Fruit fly (Drosophila melanogaster): Measurements from ENCODE around the gene Rb97D.

Gene Rb97D

DNA sequence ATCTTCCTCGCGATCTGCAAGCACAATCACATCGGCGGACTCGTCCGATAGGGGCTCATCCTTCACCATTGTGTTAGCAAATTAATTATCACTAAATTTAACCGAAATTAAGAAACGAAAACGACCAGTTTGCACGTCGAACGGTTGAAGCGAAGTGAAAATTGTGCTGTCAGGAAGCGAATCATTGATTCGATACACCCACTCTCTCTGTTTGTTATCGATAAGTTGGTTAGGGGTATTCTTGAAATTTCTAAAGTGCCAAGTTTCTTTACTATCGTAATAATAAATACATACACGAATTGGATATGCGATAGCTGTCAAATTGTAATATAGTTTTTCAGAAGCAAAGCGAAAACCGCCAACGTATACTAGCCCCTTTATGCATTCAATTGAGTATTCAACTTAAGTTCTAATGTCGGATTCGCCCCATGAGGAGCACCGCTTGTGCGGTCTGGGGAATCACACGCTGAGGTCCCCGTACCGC lies at the start of gene Rb97D:
Rb97D (minus strand) TSS at position 199 of the 484 bp plus-strand sequence.
- no peak for TF ChIP-seq CTCF (optimal IDR thresholded peaks at IDR 0.05)
- TF ChIP-seq CG8478 (optimal IDR thresholded peaks at IDR 0.05), result no peak

dm6 chr3R:26923830-26924333 lies 48.3 kb upstream of the Rb97D start:
- no peak for TF ChIP-seq CG8478 (optimal IDR thresholded peaks at IDR 0.05)
- TF ChIP-seq CTCF (optimal IDR thresholded peaks at IDR 0.05), result no peak

DNA sequence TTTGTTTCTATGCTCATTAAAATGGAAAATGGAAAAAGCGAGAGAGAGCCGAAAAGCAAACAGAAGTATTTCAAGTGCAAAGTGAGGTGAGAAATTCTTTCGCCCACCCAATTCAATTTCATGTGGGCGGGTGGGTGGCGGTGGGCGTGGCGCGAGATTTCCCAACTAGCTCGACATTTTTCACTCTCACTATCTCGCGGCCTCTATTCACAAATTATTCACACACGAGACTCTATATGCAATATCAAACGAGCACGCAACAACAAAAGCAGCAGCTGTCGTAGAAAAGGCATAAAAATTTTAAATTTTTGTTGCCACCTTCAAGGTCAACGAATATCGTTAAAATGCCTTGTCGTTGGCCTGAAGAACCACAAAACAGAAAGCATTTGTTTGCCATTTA lies 43.3 kb upstream of the Rb97D start:
- TF ChIP-seq CG8478 (optimal IDR thresholded peaks at IDR 0.05) (no peak), CTCF (optimal IDR thresholded peaks at IDR 0.05) (no peak)

DNA sequence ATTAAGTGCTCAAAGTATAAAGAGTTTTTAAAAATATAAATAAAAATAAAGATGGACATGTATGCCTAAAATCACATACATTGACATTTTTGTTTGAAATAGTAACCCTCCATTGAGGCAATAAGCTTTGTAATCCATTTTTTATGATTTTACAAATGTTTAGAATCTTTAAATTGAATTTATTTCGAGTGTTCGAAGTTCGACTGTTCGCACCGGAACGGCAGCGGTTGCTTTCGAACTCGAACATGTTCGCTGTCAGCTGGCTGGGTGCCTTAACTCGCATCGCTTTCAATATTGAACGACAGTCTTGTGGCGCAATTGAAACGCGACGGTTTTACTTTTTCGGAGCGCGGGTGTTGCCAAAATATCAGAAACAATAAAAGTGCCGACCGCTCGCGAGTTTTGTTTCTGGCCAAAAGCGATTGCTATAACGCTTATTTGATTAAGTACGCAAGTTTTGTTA lies 40.0 kb upstream of the Rb97D start, which contains the start of gene CG46339:
CG46339 (plus strand) TSS at position 299 of the 463 bp plus-strand sequence.
- TF ChIP-seq CG8478 (optimal IDR thresholded peaks at IDR 0.05) (no peak), CTCF (optimal IDR thresholded peaks at IDR 0.05) (no peak)

- TF ChIP-seq CG8478 (optimal IDR thresholded peaks at IDR 0.05) (no peak), CTCF (optimal IDR thresholded peaks at IDR 0.05) (peak in 1 of 2 experiments; percentile 26)
Measured at dm6 chr3R:26912615-26913014, 37.1 kb upstream of the Rb97D start, which contains the start of gene Ets97D. TSS of gene Ets97D (minus strand) at chr3R:26912886.

- TF ChIP-seq CG8478 (optimal IDR thresholded peaks at IDR 0.05), result no peak
- no peak for TF ChIP-seq CTCF (optimal IDR thresholded peaks at IDR 0.05)
Measured at dm6 chr3R:26908750-26909149, 33.2 kb upstream of the Rb97D start.

DNA sequence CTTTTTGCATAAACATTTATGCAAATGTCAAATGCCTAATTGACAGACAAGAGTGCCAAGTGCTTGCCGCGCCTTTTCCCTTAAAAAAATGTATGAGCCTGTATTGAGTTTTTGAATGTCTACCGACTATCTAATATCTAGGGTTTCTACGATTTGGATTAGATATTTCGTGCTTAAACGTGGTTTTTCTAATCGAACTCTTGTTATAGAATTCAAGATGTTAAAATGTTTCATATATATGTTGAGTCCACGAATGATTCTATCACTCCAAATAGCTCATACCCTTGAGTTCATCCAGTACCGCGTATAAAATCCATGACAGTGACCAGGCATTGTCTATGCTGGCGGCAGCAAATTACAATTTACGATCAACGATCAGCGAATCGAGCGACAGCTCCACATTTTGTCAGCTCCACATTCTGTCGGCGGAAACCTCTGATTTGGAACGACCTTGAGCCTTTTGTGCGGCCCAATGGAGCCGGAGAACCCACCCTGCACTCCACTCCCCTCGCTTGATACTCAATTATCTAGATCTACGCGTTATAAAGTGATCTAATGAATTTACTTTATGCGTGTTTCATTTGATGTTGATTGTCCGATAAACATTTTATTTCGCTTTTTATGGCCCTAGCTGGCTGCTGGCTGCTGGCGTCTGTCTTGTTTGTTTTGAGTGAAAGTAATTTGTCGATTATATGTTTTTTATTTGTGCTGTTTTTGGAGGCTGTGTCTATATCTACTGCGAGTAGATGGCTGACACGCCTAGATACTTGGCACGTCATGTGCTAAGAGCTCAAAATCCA lies 31.4 kb upstream of the Rb97D start:
- TF ChIP-seq CTCF (optimal IDR thresholded peaks at IDR 0.05) (no peak), CG8478 (optimal IDR thresholded peaks at IDR 0.05) (no peak)

DNA sequence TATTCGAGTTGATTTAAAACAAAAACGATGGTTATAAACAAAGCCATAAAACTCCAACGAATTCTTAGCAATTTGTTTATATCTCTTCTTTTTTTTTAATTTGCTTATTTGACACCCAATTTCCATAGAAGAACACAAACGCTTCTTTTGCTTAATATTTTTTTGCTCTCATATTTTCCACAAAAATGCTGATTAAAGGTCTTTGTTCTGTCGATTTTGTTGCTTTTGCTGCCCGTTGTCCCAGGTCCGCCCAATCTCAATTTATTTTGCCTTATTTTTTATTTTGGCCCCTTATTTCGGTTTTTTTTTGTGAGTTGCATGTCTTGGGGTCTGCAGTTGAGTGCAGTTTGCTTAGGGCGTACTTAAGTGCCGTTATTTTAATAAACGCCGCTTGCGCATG lies 30.5 kb upstream of the Rb97D start:
- no peak for TF ChIP-seq CTCF (optimal IDR thresholded peaks at IDR 0.05)
- TF ChIP-seq CG8478 (optimal IDR thresholded peaks at IDR 0.05), result no peak

DNA sequence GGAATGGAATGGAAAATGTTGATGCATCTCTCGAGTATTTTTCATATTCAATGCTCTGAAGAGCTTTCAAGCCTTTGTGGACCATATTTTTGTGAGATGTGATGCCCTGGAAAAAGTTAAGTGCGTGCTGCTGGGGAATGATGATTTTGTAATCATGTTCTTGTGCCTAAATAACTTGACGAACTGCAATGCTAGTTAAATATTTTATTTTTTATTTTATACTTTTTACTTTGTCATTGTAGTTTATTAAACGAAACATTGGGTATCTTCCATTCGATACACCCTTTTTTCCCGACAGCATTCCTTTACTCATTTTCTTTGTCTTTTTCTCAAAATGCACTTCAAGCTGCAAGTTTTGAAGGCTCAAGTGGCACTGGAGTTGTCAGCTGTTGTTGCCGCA lies 24.4 kb upstream of the Rb97D start:
- TF ChIP-seq CTCF (optimal IDR thresholded peaks at IDR 0.05) (no peak), CG8478 (optimal IDR thresholded peaks at IDR 0.05) (no peak)

DNA sequence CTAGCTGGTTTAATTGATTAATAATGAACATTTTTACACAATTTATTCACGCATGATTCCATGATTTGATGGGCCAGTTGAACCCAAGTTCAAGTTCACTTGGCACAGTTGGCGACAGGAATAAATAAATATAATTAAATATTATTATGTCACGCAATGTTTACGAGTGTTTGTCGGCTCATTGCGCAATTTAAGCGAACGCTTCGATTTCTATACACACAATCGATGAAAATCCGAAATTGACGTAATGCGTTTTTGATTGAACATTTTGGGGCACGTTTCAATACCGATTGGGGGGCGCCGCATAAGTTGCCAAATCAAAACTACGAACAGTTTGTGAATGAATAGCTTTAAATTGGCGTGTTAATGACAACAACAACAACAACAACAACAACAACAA lies 21.8 kb upstream of the Rb97D start:
- TF ChIP-seq CTCF (optimal IDR thresholded peaks at IDR 0.05) (no peak), CG8478 (optimal IDR thresholded peaks at IDR 0.05) (no peak)

dm6 chr3R:26896260-26896659 lies 20.7 kb upstream of the Rb97D start:
- TF ChIP-seq CG8478 (optimal IDR thresholded peaks at IDR 0.05), result no peak
- no peak for TF ChIP-seq CTCF (optimal IDR thresholded peaks at IDR 0.05)

dm6 chr3R:26893621-26894316 lies 18.2 kb upstream of the Rb97D start:
- no peak for TF ChIP-seq CG8478 (optimal IDR thresholded peaks at IDR 0.05)

DNA sequence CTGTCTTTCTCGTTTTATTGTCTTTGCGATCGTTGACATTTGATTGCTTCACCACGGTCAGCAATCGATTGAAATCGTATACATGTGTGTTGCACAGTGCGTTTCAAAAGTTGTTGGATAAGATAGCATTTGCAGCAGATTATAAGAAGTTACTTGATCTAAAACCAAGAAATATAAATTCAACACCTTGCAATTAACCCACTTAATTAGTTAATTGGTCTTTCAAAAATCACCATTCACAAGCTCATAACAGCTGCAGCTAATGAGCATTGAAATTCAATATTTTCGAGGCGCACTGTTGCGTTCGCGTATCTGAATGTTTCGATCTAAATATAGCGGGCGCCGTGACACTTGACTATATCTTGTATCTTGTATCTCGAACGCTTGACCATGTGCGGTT lies 17.2 kb upstream of the Rb97D start:
- TF ChIP-seq CTCF (optimal IDR thresholded peaks at IDR 0.05) (no peak), CG8478 (optimal IDR thresholded peaks at IDR 0.05) (no peak)

dm6 chr3R:26890499-26890898 lies 15.0 kb upstream of the Rb97D start:
- TF ChIP-seq CTCF (optimal IDR thresholded peaks at IDR 0.05) (no peak), CG8478 (optimal IDR thresholded peaks at IDR 0.05) (no peak)

DNA sequence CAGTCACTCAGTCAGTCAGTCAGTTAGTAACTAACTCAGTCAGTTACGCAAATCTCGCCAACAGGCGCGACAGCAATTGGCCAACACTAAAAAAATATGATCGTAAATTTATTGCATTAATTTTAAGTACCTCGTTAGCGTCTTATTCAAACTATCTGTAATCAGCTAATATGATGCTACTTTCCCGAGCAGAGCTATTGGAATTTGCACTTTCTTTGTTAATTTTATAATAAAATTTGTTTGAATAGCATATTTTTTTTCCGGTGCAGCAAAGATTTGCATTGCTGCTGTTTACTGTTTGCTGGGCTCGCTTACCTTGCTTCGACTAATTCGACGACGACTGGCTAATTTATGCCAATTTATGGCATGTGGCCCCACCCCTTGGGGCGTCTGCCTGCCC lies 14.5 kb upstream of the Rb97D start:
- no peak for TF ChIP-seq CG8478 (optimal IDR thresholded peaks at IDR 0.05)
- TF ChIP-seq CTCF (optimal IDR thresholded peaks at IDR 0.05), result no peak

Data from S2 (cell line).